Fruit fly (Drosophila melanogaster): ENCODE data around the gene CG13947.

DNA sequence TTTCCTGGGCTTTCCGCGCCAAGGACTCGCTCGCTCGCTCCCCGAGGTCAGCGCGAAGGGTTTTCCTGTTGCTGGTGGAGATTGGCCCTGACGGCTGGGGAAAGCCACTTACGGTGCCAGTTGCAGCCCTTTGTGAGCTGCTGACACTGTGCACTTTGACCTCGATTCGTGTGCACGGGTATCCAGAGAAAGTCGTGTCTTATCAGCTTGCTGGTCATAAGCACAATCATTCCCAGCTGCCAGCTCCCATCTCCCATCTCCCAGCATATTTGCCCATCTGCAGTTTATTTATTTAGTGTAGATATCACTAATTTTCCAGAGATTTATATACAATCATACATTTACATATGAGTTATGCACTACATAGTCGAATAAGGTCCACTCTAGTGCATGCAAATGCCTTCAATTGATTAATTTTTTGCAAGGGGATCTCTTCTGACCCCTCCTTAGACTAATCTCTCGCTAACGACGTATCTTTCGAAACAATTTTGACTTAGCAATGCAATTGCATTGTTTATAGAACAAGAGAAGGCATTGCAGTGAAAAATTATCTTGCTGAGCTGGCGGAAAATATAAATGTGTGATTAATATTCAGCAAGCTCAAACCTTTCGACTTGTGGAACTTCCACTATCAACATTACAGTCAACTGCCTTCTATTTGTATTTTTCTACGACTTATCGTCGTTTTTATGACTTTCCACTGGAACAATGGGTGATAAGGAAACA is 43.2 kb downstream of the CG13947 start:
- TF ChIP-seq CG6808 (GFP tag; optimal IDR thresholded peaks at IDR 0.05) (no peak), lz (GFP tag; optimal IDR thresholded peaks at IDR 0.05) (no peak), Sox102F (GFP tag; optimal IDR thresholded peaks at IDR 0.05) (no peak), CG7368 (GFP tag; optimal IDR thresholded peaks at IDR 0.05) (no peak), cyc (GFP tag; optimal IDR thresholded peaks at IDR 0.05) (no peak)

Measured in whole organism, prepupa.